Worm (Caenorhabditis elegans) whole organism, L4/young adult: ENCODE data around the gene hcp-2.

Experiments
- W03F9.2 ChIP-seq: fragments of 150-350 bp; optimal IDR thresholded peaks from 2 replicates; lab custom pipeline; 2014; ENCODE audit warnings: missing biosample characterization, missing genetic modification characterization
- him-1 ChIP-seq: sonication (generic microtip); optimal IDR thresholded peaks from 2 replicates; lab custom pipeline; 2016; ENCODE audit warnings: missing genotype, missing genetic modification reagents, missing genetic modification characterization, missing compliant biosample characterization

DNA sequence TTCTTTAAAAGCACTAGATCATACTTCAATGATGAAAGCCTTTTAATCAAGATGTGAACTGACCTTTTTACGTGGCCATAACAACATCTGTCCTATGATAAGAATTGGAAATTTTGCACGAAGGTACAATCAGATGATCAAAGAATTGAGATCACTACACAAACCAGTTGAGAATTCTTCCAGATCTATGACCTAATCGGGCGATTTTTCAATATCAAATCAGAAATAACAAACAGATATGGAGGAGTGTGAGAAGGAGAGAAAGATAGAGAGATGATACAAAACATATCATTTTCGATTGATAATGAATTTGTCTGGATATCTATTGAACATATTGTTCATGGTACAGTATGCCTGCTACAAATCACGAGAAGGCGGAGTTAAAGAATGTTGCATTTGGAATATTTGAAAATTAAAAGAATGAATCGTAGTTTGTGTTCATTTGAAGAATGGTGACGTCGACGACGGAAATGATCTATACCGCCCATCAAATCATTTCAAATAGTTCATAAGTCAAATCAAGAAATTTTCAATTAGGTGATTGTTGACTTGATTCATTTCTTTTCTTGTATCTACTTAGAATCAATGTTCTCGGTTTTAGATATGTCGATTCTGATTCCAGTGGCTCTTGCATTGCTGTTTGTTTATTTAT, 8.6 kb downstream of the hcp-2 start, which contains the start of gene cyp-29A4:
- no peak for TF ChIP-seq him-1 (tag; lab: Kevin White, UChicago)
- TF ChIP-seq W03F9.2 (tag; lab: Kevin White, UChicago), result no peak
